Worm (Caenorhabditis elegans) whole organism, L4 larva: ENCODE results near the gene F16B4.7.

ENCODE experiments used
- F44E2.7 ChIP-seq: fragments of 200-800 bp; sonication (Bioruptor generic); IDR thresholded peaks from 2 replicates; pipeline ENCODE4 v2.1.2; 2022; ENCODE audit warnings: missing genetic modification characterization, missing compliant biosample characterization
- ceh-28 ChIP-seq: fragments of 150-350 bp; optimal IDR thresholded peaks from 2 replicates; lab custom pipeline; 2014; ENCODE audit warnings: missing biosample characterization, missing genetic modification reagents, missing genetic modification characterization
- mdt-29 ChIP-seq: fragments of 200-800 bp; sonication (Bioruptor generic); IDR thresholded peaks from 2 replicates; pipeline ENCODE4 v1.3.6; 2022; ENCODE audit warnings: missing genetic modification reagents, missing genetic modification characterization, missing compliant biosample characterization
- nhr-28 ChIP-seq: fragments of 150-350 bp; optimal IDR thresholded peaks from 2 replicates; lab custom pipeline; 2014; ENCODE audit warnings: missing biosample characterization, missing genetic modification characterization
- snpc-4 ChIP-seq: fragments of 150-350 bp; optimal IDR thresholded peaks from 2 replicates; lab custom pipeline; 2014; ENCODE audit warnings: missing biosample characterization, missing genetic modification characterization
- zip-11 ChIP-seq: fragments of 200-800 bp; sonication (Bioruptor generic); IDR thresholded peaks from 2 replicates; pipeline ENCODE4 v1.3.6; 2022; ENCODE audit warnings: missing genetic modification characterization, missing compliant biosample characterization

DNA sequence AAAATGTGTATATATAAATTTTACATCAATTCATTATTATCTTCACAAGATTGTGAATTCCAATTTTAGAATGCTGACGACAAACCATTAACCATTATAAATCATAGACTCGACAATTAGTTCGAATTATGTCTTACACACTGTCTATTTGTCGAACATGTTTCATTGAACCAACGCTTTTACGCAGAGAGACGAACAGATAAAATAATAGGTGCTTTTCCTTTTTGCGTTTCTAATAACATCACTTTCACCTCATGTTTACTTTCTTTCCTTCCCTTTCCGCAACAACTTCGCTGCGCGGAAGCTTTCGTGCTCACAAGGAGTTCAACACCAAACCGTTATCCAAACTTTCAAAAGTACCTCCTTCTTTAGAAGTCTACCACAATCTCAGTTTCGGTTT lies 37.7 kb upstream of the F16B4.7 start, which contains the start of gene F52F10.2:
- TF ChIP-seq snpc-4 (tag; lab: Kevin White, UChicago), result no peak
- no peak for TF ChIP-seq ceh-28 (tag; lab: Kevin White, UChicago)
- no peak for TF ChIP-seq F44E2.7 (GFP tag; lab: Robert Waterston, UW)
- no peak for TF ChIP-seq mdt-29
- TF ChIP-seq nhr-28 (tag; lab: Kevin White, UChicago), result no peak
- no peak for TF ChIP-seq zip-11 (GFP tag; lab: Robert Waterston, UW)
